Fruit fly (Drosophila melanogaster) whole organism: ENCODE measurements around the gene sbr.

Source experiments
- Dll ChIP-seq: fragments of >200 bp; optimal IDR thresholded peaks from 2 replicates; lab custom pipeline; 2017
- EcR ChIP-seq, 2 experiments: fragments of >200 bp; optimal IDR thresholded peaks; 2 replicates each; lab custom pipeline; 2017; ENCODE audit warnings: missing biosample characterization in 2 of 2, missing genetic modification characterization in 2 of 2, missing genetic modification reagents in 2 of 2
- psq ChIP-seq: fragments of >200 bp; optimal IDR thresholded peaks from 2 replicates; lab custom pipeline; 2017
- usp ChIP-seq: fragments of >200 bp; optimal IDR thresholded peaks from 2 replicates; lab custom pipeline; 2017; ENCODE audit warnings: missing biosample characterization, missing genetic modification characterization, mixed read lengths

DNA sequence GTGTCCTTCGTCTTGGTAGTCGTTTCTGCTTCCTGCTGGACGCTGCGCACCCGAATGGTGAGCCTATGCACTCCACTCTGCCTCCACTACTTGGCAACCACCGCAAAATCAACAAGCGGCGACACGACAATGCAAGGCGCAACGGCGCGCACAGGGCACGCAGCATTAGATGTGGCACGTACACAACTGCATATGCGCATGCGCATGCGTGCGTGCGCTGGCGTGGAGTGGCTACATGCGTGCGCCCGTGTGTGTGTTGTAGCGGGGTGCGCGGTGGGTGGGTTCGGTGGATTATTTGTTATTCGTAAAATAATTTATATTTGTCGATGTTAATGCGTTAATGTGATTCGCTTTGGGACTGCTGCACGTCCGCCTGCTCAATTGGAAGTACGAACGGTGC, 11.3 kb downstream of the sbr start:
- TF ChIP-seq Dll (lab: Kevin White, UChicago) (no peak), EcR (GFP tag; optimal IDR thresholded peaks at IDR 0.05; lab: Kevin White, UChicago) (no peak), psq (lab: Kevin White, UChicago) (no peak), usp (GFP tag; lab: Kevin White, UChicago) (no peak)
